Fruit fly (Drosophila melanogaster): ENCODE results near the gene Brr2.

The Brr2 gene

DNA sequence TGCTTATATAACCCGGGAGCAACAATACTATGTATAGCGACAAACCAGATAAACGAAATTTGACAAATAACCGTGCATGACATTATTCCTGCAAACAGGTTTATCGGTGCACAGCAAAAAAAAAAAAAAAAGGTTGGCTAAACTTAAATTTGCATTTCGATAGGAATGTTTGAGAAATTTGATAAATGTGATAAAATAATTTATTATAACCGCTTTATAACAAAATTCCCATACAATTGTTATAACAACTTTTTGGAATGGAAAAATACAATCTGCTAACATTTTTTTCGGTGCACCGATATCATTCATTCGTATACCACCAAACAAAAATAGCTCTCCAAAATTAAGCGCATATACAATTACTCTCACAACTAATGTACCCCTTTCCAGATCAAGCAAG, 9.9 kb upstream of the Brr2 start (continued):
- TF ChIP-seq CG13894 (tag; optimal IDR thresholded peaks at IDR 0.05), result peak; percentile 12
- no peak for TF ChIP-seq CG9797 (GFP tag; optimal IDR thresholded peaks at IDR 0.05)
- TF ChIP-seq Bteb2 (GFP tag; optimal IDR thresholded peaks at IDR 0.05), result no peak
- peak; percentile 27; the same call in 1 of the 2 replicates for TF ChIP-seq Rx (GFP tag; IDR thresholded peaks at IDR 0.05)
- TF ChIP-seq maf-S (GFP tag; optimal IDR thresholded peaks at IDR 0.05), result no peak
- TF ChIP-seq emc (GFP tag; optimal IDR thresholded peaks at IDR 0.05), result no peak
- no peak for TF ChIP-seq Fer2 (tag; optimal IDR thresholded peaks at IDR 0.05)
- no peak for TF ChIP-seq vfl (GFP tag; optimal IDR thresholded peaks at IDR 0.05)
- TF ChIP-seq grau (tag; optimal IDR thresholded peaks at IDR 0.05), result peak; percentile 44
- TF ChIP-seq CG30403 (GFP tag; optimal IDR thresholded peaks at IDR 0.05), result no peak
- TF ChIP-seq tap (tag; optimal IDR thresholded peaks at IDR 0.05), result peak; percentile 28
- no peak for TF ChIP-seq zfh1 (GFP tag; IDR thresholded peaks at IDR 0.05)
- no peak for TF ChIP-seq CG31365 (tag; optimal IDR thresholded peaks at IDR 0.05)
- TF ChIP-seq nmo (GFP tag; optimal IDR thresholded peaks at IDR 0.05), result peak; percentile 53
- TF ChIP-seq CG14860 (GFP tag; IDR thresholded peaks at IDR 0.05; ENCODE audit: partially characterized antibody), result no peak
- no peak for TF ChIP-seq gfzf (GFP tag; optimal IDR thresholded peaks at IDR 0.05)
- 0 out of 3 replicates have a peak, but pooled peaks have one; percentile 5 for TF ChIP-seq C15 (GFP tag; IDR thresholded peaks at IDR 0.05)
- TF ChIP-seq CG8089 (GFP tag; optimal IDR thresholded peaks at IDR 0.05), result no peak
- no peak for TF ChIP-seq B-H2 (GFP tag; optimal IDR thresholded peaks at IDR 0.05)
- peak; percentile 44 for TF ChIP-seq CG10979 (tag; optimal IDR thresholded peaks at IDR 0.05)
- peak; percentile 20 for TF ChIP-seq CoRest (tag; optimal IDR thresholded peaks at IDR 0.05)
- TF ChIP-seq Oli (tag; optimal IDR thresholded peaks at IDR 0.05), result peak; percentile 36
- no peak for TF ChIP-seq her (GFP tag; optimal IDR thresholded peaks at IDR 0.05)
- TF ChIP-seq CG31388 (GFP tag; optimal IDR thresholded peaks at IDR 0.05), result no peak
- TF ChIP-seq CG11723 (GFP tag; optimal IDR thresholded peaks at IDR 0.05), result no peak
- no peak for TF ChIP-seq Dip2 (GFP tag; IDR thresholded peaks at IDR 0.05)
- TF ChIP-seq CG1647 (GFP tag; optimal IDR thresholded peaks at IDR 0.05), result no peak
- peak; percentile 31 for TF ChIP-seq bab2 (GFP tag; optimal IDR thresholded peaks at IDR 0.05)
- TF ChIP-seq CG14441 (GFP tag; IDR thresholded peaks at IDR 0.05), result peak; percentile 66
- TF ChIP-seq sens (GFP tag), result peak; percentile 87
- no peak for TF ChIP-seq br (optimal IDR thresholded peaks at IDR 0.05)
- no peak for TF ChIP-seq unc-4 (GFP tag; IDR thresholded peaks at IDR 0.05; ENCODE audit: partially characterized antibody)
- TF ChIP-seq HmgZ (tag; optimal IDR thresholded peaks at IDR 0.05), result no peak
- TF ChIP-seq lilli (GFP tag; optimal IDR thresholded peaks at IDR 0.05), result peak; percentile 47
- no peak for TF ChIP-seq CG10959 (GFP tag; IDR thresholded peaks at IDR 0.05)
- TF ChIP-seq Adf1 (GFP tag; IDR thresholded peaks at IDR 0.05), result no peak
- no peak for TF ChIP-seq CG34376 (GFP tag; optimal IDR thresholded peaks at IDR 0.05)
- TF ChIP-seq slp2 (GFP tag; optimal IDR thresholded peaks at IDR 0.05), result no peak
- TF ChIP-seq stc (GFP tag; IDR thresholded peaks at IDR 0.05), result peak; percentile 74
- no peak for TF ChIP-seq Trl (optimal IDR thresholded peaks at IDR 0.05)
- TF ChIP-seq Trl (GFP tag; optimal IDR thresholded peaks at IDR 0.05), result no peak
- TF ChIP-seq Lhr (GFP tag; optimal IDR thresholded peaks at IDR 0.05), result no peak
- TF ChIP-seq exex (tag; optimal IDR thresholded peaks at IDR 0.05), result no peak
- TF ChIP-seq MBD-R2 (GFP tag; IDR thresholded peaks at IDR 0.05), result no peak; the same call in 1 of the 2 replicates
- peak; percentile 72 for TF ChIP-seq CG18599 (GFP tag; optimal IDR thresholded peaks at IDR 0.05)
- peak; percentile 69 for TF ChIP-seq CG11456 (GFP tag; IDR thresholded peaks at IDR 0.05)
- TF ChIP-seq Camta (GFP tag; optimal IDR thresholded peaks at IDR 0.05), result no peak
- no peak for TF ChIP-seq CG7556 (GFP tag; optimal IDR thresholded peaks at IDR 0.05)
- no peak for TF ChIP-seq ci (GFP tag; IDR thresholded peaks at IDR 0.05)
- TF ChIP-seq Ets65A (GFP tag), result peak; percentile 16
- TF ChIP-seq CG4282 (GFP tag; optimal IDR thresholded peaks at IDR 0.05), result no peak
- TF ChIP-seq trem (tag; optimal IDR thresholded peaks at IDR 0.05), result no peak
- TF ChIP-seq Gug (GFP tag; IDR thresholded peaks at IDR 0.05), result peak; percentile 54; the same call in 3 of the 4 replicates
